Worm (Caenorhabditis elegans) whole organism, midembryonic: ENCODE measurements around the gene Y45G12B.3.

Source experiments
- cog-1 ChIP-seq: sonication (generic microtip); optimal IDR thresholded peaks from 2 replicates; lab custom pipeline; 2016; ENCODE audit warnings: missing genetic modification characterization, missing compliant biosample characterization
- tab-1 ChIP-seq: fragments of 200-800 bp; sonication (Bioruptor generic); IDR thresholded peaks from 2 replicates; pipeline ENCODE4 v1.3.6; 2022; ENCODE audit warnings: missing genetic modification characterization, missing compliant biosample characterization
- ztf-23 ChIP-seq: fragments of 200-800 bp; sonication (Bioruptor generic); IDR thresholded peaks from 2 replicates; pipeline ENCODE4 v1.3.6; 2022; ENCODE audit warnings: missing genetic modification reagents, missing genetic modification characterization, missing compliant biosample characterization
- ztf-29 ChIP-seq: fragments of 200-800 bp; sonication (Bioruptor generic); IDR thresholded peaks from 2 replicates; pipeline ENCODE4 v1.3.6; 2022; ENCODE audit warnings: missing genetic modification reagents, missing genetic modification characterization, missing compliant biosample characterization

DNA sequence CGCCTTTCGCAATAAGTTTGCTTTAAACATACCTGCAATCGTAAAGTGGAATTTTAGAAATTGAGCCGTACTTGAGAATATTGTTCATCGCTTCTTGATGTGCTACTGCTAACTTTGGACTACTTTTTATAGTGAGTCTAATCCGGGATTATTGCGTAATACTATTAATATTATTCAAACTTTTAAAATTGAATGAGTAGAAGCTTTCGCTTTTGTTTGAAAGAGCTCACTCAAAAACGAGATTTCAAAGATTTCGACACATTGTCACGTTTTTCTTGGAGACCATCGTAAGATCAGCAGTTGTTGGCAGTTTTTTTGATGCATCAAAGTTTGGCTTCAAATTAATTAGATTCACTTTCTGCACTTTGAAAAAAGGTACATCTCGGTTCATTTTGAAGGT lies 17.5 kb upstream of the Y45G12B.3 start, which contains the start of gene srt-28:
- TF ChIP-seq ztf-29 (GFP tag; lab: Robert Waterston, UW) (no peak), cog-1 (tag; lab: Kevin White, UChicago) (no peak), ztf-23 (GFP tag; lab: Robert Waterston, UW) (no peak), tab-1 (no peak)
